Fruit fly (Drosophila melanogaster): Measurements from ENCODE around the gene Gnpnat.

- TF ChIP-seq D1 (tag; optimal IDR thresholded peaks at IDR 0.05) = no peak
- no peak for TF ChIP-seq CG32121 (GFP tag; IDR thresholded peaks at IDR 0.05)
- no peak for TF ChIP-seq EcR (GFP tag; optimal IDR thresholded peaks at IDR 0.05)
- peak; percentile 45 for TF ChIP-seq CG15710 (tag; optimal IDR thresholded peaks at IDR 0.05)
- TF ChIP-seq CG10348 (GFP tag; IDR thresholded peaks at IDR 0.05) = no peak
- no peak for TF ChIP-seq CG8159 (tag; optimal IDR thresholded peaks at IDR 0.05)
- no peak for TF ChIP-seq rn (GFP tag; IDR thresholded peaks at IDR 0.05)
- TF ChIP-seq Ets98B (GFP tag; IDR thresholded peaks at IDR 0.05) = no peak
Observed at dm6 chr3R:29748591-29749303, 10.7 kb downstream of the Gnpnat start, which contains the start of the genes ATPsyngamma and yata.
